Fruit fly (Drosophila melanogaster) whole organism, embryonic: Measurements from ENCODE around the gene halo.

Experiments
- Asciz ChIP-seq: fragments of 200-800 bp; sonication (Bioruptor generic); optimal IDR thresholded peaks from 2 replicates; lab custom pipeline; 2017; ENCODE audit warnings: missing biosample characterization, mild to moderate bottlenecking, missing genetic modification characterization, missing genetic modification reagents
- CG10431 ChIP-seq: fragments of 200-800 bp; sonication (Bioruptor generic); optimal IDR thresholded peaks from 3 replicates; lab custom pipeline; 2018; ENCODE audit warnings: missing biosample characterization, mild to moderate bottlenecking, missing genetic modification characterization
- CG12104 ChIP-seq: fragments of 200-800 bp; sonication (Bioruptor generic); optimal IDR thresholded peaks from 3 replicates; lab custom pipeline; 2016; ENCODE audit warnings: missing biosample characterization, missing genetic modification characterization
- CG12219 ChIP-seq: fragments of 200-800 bp; sonication (Bioruptor generic); optimal IDR thresholded peaks from 3 replicates; lab custom pipeline; 2018; ENCODE audit warnings: missing biosample characterization, mild to moderate bottlenecking, missing genetic modification characterization
- CG1233 ChIP-seq: fragments of 200-800 bp; sonication (Bioruptor generic); optimal IDR thresholded peaks from 4 replicates; lab custom pipeline; 2018; ENCODE audit warnings: missing biosample characterization, mild to moderate bottlenecking, missing genetic modification characterization
- CG12391 ChIP-seq: fragments of 200-800 bp; sonication (Bioruptor generic); optimal IDR thresholded peaks from 3 replicates; lab custom pipeline; 2018; ENCODE audit warnings: missing biosample characterization, mild to moderate bottlenecking, missing genetic modification characterization, moderate library complexity
- CG14441 ChIP-seq: fragments of 200-800 bp; sonication (Bioruptor generic); IDR thresholded peaks from 2 replicates; pipeline ENCODE4 v1.3.6; 2022; ENCODE audit warnings: missing biosample characterization, missing genetic modification characterization
- CG15479 ChIP-seq: fragments of 200-800 bp; sonication (Bioruptor generic); optimal IDR thresholded peaks from 3 replicates; lab custom pipeline; 2019; ENCODE audit warnings: missing biosample characterization, mild to moderate bottlenecking, missing genetic modification characterization, moderate library complexity
- CG15696 ChIP-seq: fragments of 200-800 bp; sonication (Bioruptor generic); optimal IDR thresholded peaks from 2 replicates; lab custom pipeline; 2019; ENCODE audit warnings: missing biosample characterization, mild to moderate bottlenecking, missing genetic modification characterization, moderate library complexity
- CG17385 ChIP-seq: fragments of 200-800 bp; sonication (Bioruptor generic); optimal IDR thresholded peaks from 3 replicates; lab custom pipeline; 2018; ENCODE audit warnings: missing biosample characterization, mild to moderate bottlenecking, missing genetic modification characterization
- CG18262 ChIP-seq: fragments of 200-800 bp; optimal IDR thresholded peaks from 3 replicates; lab custom pipeline; 2019; ENCODE audit warnings: missing biosample characterization, mild to moderate bottlenecking, missing genetic modification characterization, moderate library complexity
- CG18599 ChIP-seq: fragments of 200-800 bp; sonication (Bioruptor generic); optimal IDR thresholded peaks from 3 replicates; lab custom pipeline; 2017; ENCODE audit warnings: missing biosample characterization, missing genetic modification characterization, mild to moderate bottlenecking, moderate library complexity, missing genetic modification reagents
- CG2712 ChIP-seq: fragments of 200-800 bp; optimal IDR thresholded peaks from 3 replicates; lab custom pipeline; 2019; ENCODE audit warnings: missing biosample characterization, mild to moderate bottlenecking, missing genetic modification characterization, moderate library complexity
- CG8944 ChIP-seq: fragments of 200-800 bp; sonication (Bioruptor generic); optimal IDR thresholded peaks from 3 replicates; lab custom pipeline; 2016; ENCODE audit warnings: missing biosample characterization, missing genetic modification characterization
- Dp ChIP-seq: fragments of 200-800 bp; sonication (Bioruptor generic); optimal IDR thresholded peaks from 2 replicates; lab custom pipeline; 2018; ENCODE audit warnings: missing biosample characterization, mild to moderate bottlenecking, missing genetic modification characterization, moderate library complexity
- ERR ChIP-seq: fragments of 200-800 bp; sonication (Bioruptor generic); optimal IDR thresholded peaks from 2 replicates; lab custom pipeline; 2016; ENCODE audit warnings: missing biosample characterization, missing genetic modification characterization
- H15 ChIP-seq: fragments of 200-800 bp; sonication (Bioruptor generic); IDR thresholded peaks from 3 replicates; pipeline ENCODE4 v1.3.6; 2022; ENCODE audit warnings: missing biosample characterization, missing genetic modification characterization
- HmgD ChIP-seq: fragments of 200-800 bp; sonication (Bioruptor generic); optimal IDR thresholded peaks from 3 replicates; lab custom pipeline; 2016; ENCODE audit warnings: missing biosample characterization, missing genetic modification characterization
- HmgZ ChIP-seq: fragments of 200-800 bp; sonication (Bioruptor generic); optimal IDR thresholded peaks from 2 replicates; lab custom pipeline; 2018; ENCODE audit warnings: missing biosample characterization, mild to moderate bottlenecking, missing genetic modification characterization
- Hmr ChIP-seq: fragments of 200-800 bp; sonication (Bioruptor generic); optimal IDR thresholded peaks from 3 replicates; lab custom pipeline; 2017; ENCODE audit warnings: mild to moderate bottlenecking, missing biosample characterization, missing genetic modification reagents, missing genetic modification characterization
- Hmx ChIP-seq: fragments of 200-800 bp; sonication (Bioruptor generic); optimal IDR thresholded peaks from 2 replicates; lab custom pipeline; 2016; ENCODE audit warnings: missing biosample characterization, missing genetic modification characterization
- Hr3 ChIP-seq: fragments of 200-800 bp; sonication (Bioruptor generic); optimal IDR thresholded peaks from 3 replicates; lab custom pipeline; 2016; ENCODE audit warnings: missing biosample characterization, missing genetic modification characterization
- MTF-1 ChIP-seq: fragments of 200-800 bp; sonication (Bioruptor generic); optimal IDR thresholded peaks from 2 replicates; lab custom pipeline; 2018; ENCODE audit warnings: missing biosample characterization, mild to moderate bottlenecking, missing genetic modification characterization, borderline replicate concordance
- Six4 ChIP-seq: fragments of 200-800 bp; sonication (Bioruptor generic); optimal IDR thresholded peaks from 2 replicates; lab custom pipeline; 2016; ENCODE audit warnings: missing biosample characterization, missing genetic modification characterization
- Spps ChIP-seq: fragments of 200-800 bp; sonication (Bioruptor generic); optimal IDR thresholded peaks from 2 replicates; lab custom pipeline; 2018; ENCODE audit warnings: missing biosample characterization, mild to moderate bottlenecking, missing genetic modification characterization
- Xbp1 ChIP-seq: fragments of 200-800 bp; sonication (Bioruptor generic); optimal IDR thresholded peaks from 3 replicates; lab custom pipeline; 2016; ENCODE audit warnings: missing biosample characterization, mild to moderate bottlenecking, missing genetic modification characterization
- ac ChIP-seq: fragments of 200-800 bp; sonication (Bioruptor generic); optimal IDR thresholded peaks from 3 replicates; lab custom pipeline; 2017; ENCODE audit warnings: missing biosample characterization, mild to moderate bottlenecking, missing genetic modification characterization
- amos ChIP-seq: fragments of 200-800 bp; sonication (Bioruptor generic); IDR thresholded peaks from 2 replicates; pipeline ENCODE4 v1.3.6; 2022; ENCODE audit warnings: missing biosample characterization, missing genetic modification characterization; ENCODE audit not compliant: partially characterized antibody
- cato ChIP-seq: fragments of 200-800 bp; sonication (Bioruptor generic); optimal IDR thresholded peaks from 2 replicates; lab custom pipeline; 2016; ENCODE audit warnings: missing biosample characterization, missing genetic modification characterization, borderline replicate concordance
- dmrt11E ChIP-seq: fragments of 200-800 bp; sonication (Bioruptor generic); optimal IDR thresholded peaks from 3 replicates; lab custom pipeline; 2018; ENCODE audit warnings: missing biosample characterization, mild to moderate bottlenecking, missing genetic modification characterization, moderate library complexity
- fd96Cb ChIP-seq: fragments of 200-800 bp; sonication (Bioruptor generic); optimal IDR thresholded peaks from 2 replicates; lab custom pipeline; 2018; ENCODE audit warnings: missing biosample characterization, mild to moderate bottlenecking, missing genetic modification characterization, moderate library complexity
- gfzf ChIP-seq: fragments of 200-800 bp; sonication (Bioruptor generic); optimal IDR thresholded peaks from 2 replicates; lab custom pipeline; 2016; ENCODE audit warnings: missing biosample characterization, mild to moderate bottlenecking, missing genetic modification characterization, moderate library complexity
- grn ChIP-seq: fragments of 200-800 bp; sonication (Bioruptor generic); optimal IDR thresholded peaks from 3 replicates; lab custom pipeline; 2017; ENCODE audit warnings: missing biosample characterization, missing genetic modification characterization
- gsb-n ChIP-seq: fragments of 200-800 bp; sonication (Bioruptor generic); optimal IDR thresholded peaks from 3 replicates; lab custom pipeline; 2018; ENCODE audit warnings: missing biosample characterization, mild to moderate bottlenecking, missing genetic modification characterization
- h ChIP-seq: fragments of >200 bp; optimal IDR thresholded peaks from 2 replicates; lab custom pipeline; 2017
- hb ChIP-seq: fragments of 200-800 bp; sonication (Bioruptor generic); IDR thresholded peaks from 3 replicates; pipeline ENCODE4 v1.3.6; 2022; ENCODE audit warnings: missing biosample characterization, missing genetic modification characterization; ENCODE audit not compliant: partially characterized antibody
- ind ChIP-seq: fragments of 200-800 bp; sonication (Bioruptor generic); optimal IDR thresholded peaks from 3 replicates; lab custom pipeline; 2016; ENCODE audit warnings: missing biosample characterization, missing genetic modification characterization
- insv ChIP-seq, 2 experiments: fragments of 200-800 bp; sonication (Bioruptor generic); optimal IDR thresholded peaks; 3 replicates each; lab custom pipeline; 2016 to 2018; ENCODE audit warnings: missing biosample characterization in 2 of 2, missing genetic modification characterization in 2 of 2
- jing ChIP-seq: fragments of 200-800 bp; sonication (Bioruptor generic); optimal IDR thresholded peaks from 2 replicates; lab custom pipeline; 2018; ENCODE audit warnings: missing biosample characterization, mild to moderate bottlenecking, missing genetic modification characterization
- ken ChIP-seq: fragments of 200-800 bp; sonication (Bioruptor generic); IDR thresholded peaks from 3 replicates; pipeline ENCODE4 v1.3.6; 2022; ENCODE audit warnings: missing biosample characterization, missing genetic modification characterization
- kni ChIP-seq: fragments of 200-800 bp; sonication (Bioruptor generic); optimal IDR thresholded peaks from 3 replicates; lab custom pipeline; 2017; ENCODE audit warnings: mild to moderate bottlenecking, missing biosample characterization, missing genetic modification reagents, missing genetic modification characterization
- lola ChIP-seq, 3 experiments: fragments of >200 bp in 2 of 3; fragments of 200-800 bp in 1 of 3; sonication (Bioruptor generic) in 1 of 3; optimal IDR thresholded peaks; 2 replicates each; lab custom pipeline; 2017 to 2019; ENCODE audit warnings: missing biosample characterization in 3 of 3, missing genetic modification characterization in 3 of 3, mild to moderate bottlenecking in 1 of 3, moderate library complexity in 1 of 3
- mirr ChIP-seq: fragments of 200-800 bp; sonication (Bioruptor generic); optimal IDR thresholded peaks from 3 replicates; lab custom pipeline; 2018; ENCODE audit warnings: missing biosample characterization, mild to moderate bottlenecking, missing genetic modification characterization
- pfk ChIP-seq: fragments of 200-800 bp; sonication (Bioruptor generic); optimal IDR thresholded peaks from 2 replicates; lab custom pipeline; 2018; ENCODE audit warnings: missing biosample characterization, mild to moderate bottlenecking, missing genetic modification characterization, moderate library complexity
- prd ChIP-seq, 3 experiments: fragments of >200 bp in 2 of 3; fragments of 200-800 bp in 1 of 3; sonication (Bioruptor generic) in 1 of 3; optimal IDR thresholded peaks in 2 of 3; IDR thresholded peaks in 1 of 3; 2 replicates in 2 of 3; 3 replicates in 1 of 3; pipeline versions ENCODE4 v1.3.6 to Lab custom; 2017 to 2022; ENCODE audit warnings: missing biosample characterization in 1 of 3, missing genetic modification characterization in 1 of 3
- tll ChIP-seq, 2 experiments: fragments of 200-800 bp in 1 of 2; fragments of >200 bp in 1 of 2; sonication (Bioruptor generic) in 1 of 2; optimal IDR thresholded peaks; 2 replicates each; lab custom pipeline; 2017 to 2019; ENCODE audit warnings: missing biosample characterization in 2 of 2, missing genetic modification characterization in 2 of 2, mild to moderate bottlenecking in 1 of 2, moderate library complexity in 1 of 2
- twi ChIP-seq: fragments of 200-800 bp; optimal IDR thresholded peaks from 2 replicates; lab custom pipeline; 2019; ENCODE audit warnings: missing biosample characterization, mild to moderate bottlenecking, missing genetic modification characterization, moderate library complexity
- vnd ChIP-seq: fragments of 200-800 bp; sonication (Bioruptor generic); IDR thresholded peaks from 3 replicates; pipeline ENCODE4 v1.3.6; 2022; ENCODE audit warnings: missing biosample characterization, missing genetic modification characterization; ENCODE audit not compliant: partially characterized antibody
- zen ChIP-seq: fragments of 200-800 bp; sonication (Bioruptor generic); optimal IDR thresholded peaks from 3 replicates; lab custom pipeline; 2018; ENCODE audit warnings: missing biosample characterization, mild to moderate bottlenecking, missing genetic modification characterization, moderate library complexity

halo gene

dm6 chr2L:1518022-1518421, at the start of gene halo:
Gene halo (minus strand): TSS chr2L:1518148.
- no peak for TF ChIP-seq lola (GFP tag; optimal IDR thresholded peaks at IDR 0.05; lab: Kevin White, UChicago)
- no peak for TF ChIP-seq prd (optimal IDR thresholded peaks at IDR 0.05; lab: Kevin White, UChicago)
- 0 out of 3 replicates have a peak, but pooled peaks have one; percentile 20 for TF ChIP-seq prd (GFP tag; IDR thresholded peaks at IDR 0.05; lab: Robert Waterston, UW)
- TF ChIP-seq CG14441 (GFP tag; lab: Robert Waterston, UW): no peak
- no peak for TF ChIP-seq CG12391 (tag; lab: Kevin White, UChicago)
- TF ChIP-seq CG12219 (GFP tag; lab: Kevin White, UChicago): no peak
- no peak for TF ChIP-seq cato
- no peak for TF ChIP-seq CG8944 (GFP tag; lab: Kevin White, UChicago)
- TF ChIP-seq twi: peak; percentile 79
- no peak for TF ChIP-seq gfzf
- no peak for TF ChIP-seq grn (GFP tag; lab: Kevin White, UChicago)
- no peak for TF ChIP-seq jing (GFP tag; lab: Kevin White, UChicago)
- no peak for TF ChIP-seq CG17385 (GFP tag; lab: Kevin White, UChicago)
- no peak for TF ChIP-seq pfk
- no peak for TF ChIP-seq ken (GFP tag; lab: Robert Waterston, UW)
- no peak for TF ChIP-seq CG2712 (tag; lab: Kevin White, UChicago)
- peak; percentile 90 for TF ChIP-seq ac
- no peak for TF ChIP-seq Dp (GFP tag; lab: Kevin White, UChicago)
- no peak for TF ChIP-seq kni (GFP tag; lab: Kevin White, UChicago)
- 0 out of 2 replicates have a peak, but pooled peaks have one; percentile 16 for TF ChIP-seq amos (GFP tag; lab: Robert Waterston, UW)
- TF ChIP-seq HmgZ (tag; lab: Kevin White, UChicago): no peak
- TF ChIP-seq CG12104 (GFP tag; lab: Kevin White, UChicago): no peak
- no peak for TF ChIP-seq Six4 (GFP tag; lab: Kevin White, UChicago)
- peak; percentile 12 for TF ChIP-seq CG15696 (tag; lab: Kevin White, UChicago)
- TF ChIP-seq H15: peak; percentile 23; the same call in 1 of the 3 replicates
- no peak for TF ChIP-seq h
- no peak for TF ChIP-seq MTF-1
- TF ChIP-seq hb: no peak
- TF ChIP-seq Hmx (GFP tag; lab: Kevin White, UChicago): no peak
- no peak for TF ChIP-seq CG1233
- no peak for TF ChIP-seq insv (GFP tag; optimal IDR thresholded peaks at IDR 0.05; lab: Kevin White, UChicago)
- TF ChIP-seq ind (GFP tag; lab: Kevin White, UChicago): no peak
- no peak for TF ChIP-seq fd96Cb
- TF ChIP-seq zen (tag; lab: Kevin White, UChicago): peak; percentile 71
- TF ChIP-seq CG15479 (GFP tag; lab: Kevin White, UChicago): peak; percentile 93
- no peak for TF ChIP-seq dmrt11E (tag; lab: Kevin White, UChicago)
- no peak for TF ChIP-seq Hmr (GFP tag; lab: Kevin White, UChicago)
- no peak for TF ChIP-seq Spps (tag; lab: Kevin White, UChicago)
- no peak for TF ChIP-seq HmgD (GFP tag; lab: Kevin White, UChicago)
- no peak for TF ChIP-seq Asciz (GFP tag; lab: Kevin White, UChicago)
- TF ChIP-seq mirr (GFP tag; lab: Kevin White, UChicago): no peak
- TF ChIP-seq gsb-n (tag; lab: Kevin White, UChicago): no peak
- no peak for TF ChIP-seq Xbp1 (GFP tag; lab: Kevin White, UChicago)
- no peak for TF ChIP-seq CG10431 (GFP tag; lab: Kevin White, UChicago)
- no peak for TF ChIP-seq vnd (GFP tag; lab: Robert Waterston, UW)
- no peak for TF ChIP-seq CG18262 (tag; lab: Kevin White, UChicago)
- TF ChIP-seq tll (GFP tag; optimal IDR thresholded peaks at IDR 0.05; lab: Kevin White, UChicago): peak in 1 of 2 experiments; percentile 61
- no peak for TF ChIP-seq ERR (GFP tag; lab: Kevin White, UChicago)
- no peak for TF ChIP-seq CG18599 (GFP tag; lab: Kevin White, UChicago)
- TF ChIP-seq Hr3 (GFP tag; lab: Kevin White, UChicago): no peak
